Fruit fly (Drosophila melanogaster): Measurements from ENCODE around the gene Oatp33Ea.
A peak's percentile ranks its signal among the peaks of the same experiment; 100 is the strongest.

The Oatp33Ea gene

dm6 chr2L:12427487-12428101 is 18.1 kb downstream of the Oatp33Ea start, which contains the start of the genes CG5446 and Trm1 (continued):
- TF ChIP-seq CG7786 (GFP tag; optimal IDR thresholded peaks at IDR 0.05): no peak
- 0 out of 2 replicates have a peak, but pooled peaks have one; percentile 39 for TF ChIP-seq CG14014 (GFP tag; IDR thresholded peaks at IDR 0.05)
- TF ChIP-seq CG17829 (tag; optimal IDR thresholded peaks at IDR 0.05): peak; percentile 88
- TF ChIP-seq CG11695 (GFP tag; IDR thresholded peaks at IDR 0.05): peak; percentile 70; the same call in 2 of the 3 replicates
- no peak for TF ChIP-seq CG12236 (GFP tag; optimal IDR thresholded peaks at IDR 0.05)
- TF ChIP-seq hth (optimal IDR thresholded peaks at IDR 0.05): no peak
- 0 out of 3 replicates have a peak, but pooled peaks have one; percentile 43 for TF ChIP-seq ase (GFP tag; IDR thresholded peaks at IDR 0.05)
- no peak for TF ChIP-seq Camta (GFP tag; optimal IDR thresholded peaks at IDR 0.05)
- TF ChIP-seq bab2 (GFP tag; optimal IDR thresholded peaks at IDR 0.05): peak; percentile 33
- TF ChIP-seq Fer2 (tag; optimal IDR thresholded peaks at IDR 0.05): peak; percentile 31
- peak; percentile 73 for TF ChIP-seq Blimp-1 (GFP tag; optimal IDR thresholded peaks at IDR 0.05)
- peak; percentile 87 for TF ChIP-seq CG2712 (tag; optimal IDR thresholded peaks at IDR 0.05)
- peak; percentile 73 for TF ChIP-seq CG6689 (GFP tag; IDR thresholded peaks at IDR 0.05)
- no peak for TF ChIP-seq CG5953 (GFP tag; IDR thresholded peaks at IDR 0.05)
- TF ChIP-seq CG4282 (GFP tag; optimal IDR thresholded peaks at IDR 0.05): no peak
- TF ChIP-seq chif (GFP tag; optimal IDR thresholded peaks at IDR 0.05): no peak
- TF ChIP-seq CG34376 (GFP tag; optimal IDR thresholded peaks at IDR 0.05): peak; percentile 32
- TF ChIP-seq Hmr (GFP tag; optimal IDR thresholded peaks at IDR 0.05): peak; percentile 73
- no peak for TF ChIP-seq CG31365 (tag; optimal IDR thresholded peaks at IDR 0.05)
- peak; percentile 14 for TF ChIP-seq CG10462 (GFP tag; optimal IDR thresholded peaks at IDR 0.05)
- no peak for TF ChIP-seq jumu (GFP tag; optimal IDR thresholded peaks at IDR 0.05)
- TF ChIP-seq Fer3 (tag; optimal IDR thresholded peaks at IDR 0.05): peak; percentile 60
- no peak for TF ChIP-seq CG4360 (GFP tag; IDR thresholded peaks at IDR 0.05)
- 0 out of 3 replicates have a peak, but pooled peaks have one; percentile 21 for TF ChIP-seq ci (GFP tag; IDR thresholded peaks at IDR 0.05)
- no peak for TF ChIP-seq tx (GFP tag; optimal IDR thresholded peaks at IDR 0.05)
- no peak for TF ChIP-seq CG14860 (GFP tag; IDR thresholded peaks at IDR 0.05; ENCODE audit: partially characterized antibody)
- peak; percentile 81 for TF ChIP-seq CG30020 (tag; optimal IDR thresholded peaks at IDR 0.05)
- peak; percentile 67 for TF ChIP-seq CG4424 (GFP tag; optimal IDR thresholded peaks at IDR 0.05)
- TF ChIP-seq D19B (GFP tag; optimal IDR thresholded peaks at IDR 0.05): peak; percentile 16
- no peak for TF ChIP-seq CG30431 (GFP tag; optimal IDR thresholded peaks at IDR 0.05)
- TF ChIP-seq GATAe (GFP tag; conservative IDR thresholded peaks at IDR 0.05): no peak
- peak; percentile 59 for TF ChIP-seq CG6683 (GFP tag; optimal IDR thresholded peaks at IDR 0.05)
- TF ChIP-seq CG13123 (GFP tag; optimal IDR thresholded peaks at IDR 0.05): peak; percentile 37
- TF ChIP-seq CG8359 (GFP tag; optimal IDR thresholded peaks at IDR 0.05; ENCODE audit: borderline replicate concordance): no peak
- TF ChIP-seq MTF-1 (GFP tag; optimal IDR thresholded peaks at IDR 0.05; ENCODE audit: borderline replicate concordance): no peak
- peak; percentile 78 for TF ChIP-seq D19A (tag; optimal IDR thresholded peaks at IDR 0.05)
- no peak for TF ChIP-seq HLH4C (GFP tag; IDR thresholded peaks at IDR 0.05; ENCODE audit: partially characterized antibody)
- TF ChIP-seq MBD-R2 (GFP tag; IDR thresholded peaks at IDR 0.05): peak; percentile 47; the same call in 1 of the 2 replicates
- TF ChIP-seq CG15073 (GFP tag; optimal IDR thresholded peaks at IDR 0.05): no peak
- no peak for TF ChIP-seq CG3995 (GFP tag; optimal IDR thresholded peaks at IDR 0.05)
- TF ChIP-seq cg (GFP tag; optimal IDR thresholded peaks at IDR 0.05): no peak
- TF ChIP-seq bcd (GFP tag; optimal IDR thresholded peaks at IDR 0.05): peak; percentile 66
- TF ChIP-seq Xrp1 (GFP tag; IDR thresholded peaks at IDR 0.05): peak; percentile 71
- TF ChIP-seq CG8089 (GFP tag; optimal IDR thresholded peaks at IDR 0.05): no peak
- TF ChIP-seq vvl (GFP tag; IDR thresholded peaks at IDR 0.05): peak; percentile 75; the same call in 1 of the 2 replicates
- TF ChIP-seq CG11456 (GFP tag; IDR thresholded peaks at IDR 0.05): 0 out of 3 replicates have a peak, but pooled peaks have one; percentile 17
- no peak for TF ChIP-seq Trl (optimal IDR thresholded peaks at IDR 0.05)
- TF ChIP-seq Trl (GFP tag; optimal IDR thresholded peaks at IDR 0.05): no peak
- peak; percentile 42 for TF ChIP-seq CG6854 (GFP tag; optimal IDR thresholded peaks at IDR 0.05)
- TF ChIP-seq CG7839 (tag; optimal IDR thresholded peaks at IDR 0.05): peak; percentile 83
